Fruit fly (Drosophila melanogaster) whole organism, embryonic: ENCODE measurements around the gene PIG-L.

Experiments
- Asciz ChIP-seq: fragments of 200-800 bp; sonication (Bioruptor generic); optimal IDR thresholded peaks from 2 replicates; lab custom pipeline; 2017; ENCODE audit warnings: missing biosample characterization, mild to moderate bottlenecking, missing genetic modification characterization, missing genetic modification reagents
- B-H1 ChIP-seq: fragments of 200-800 bp; sonication (Bioruptor generic); IDR thresholded peaks from 3 replicates; pipeline ENCODE4 v1.3.6; 2022; ENCODE audit warnings: missing biosample characterization, missing genetic modification characterization
- Bdp1 ChIP-seq: fragments of 200-800 bp; sonication (Bioruptor generic); optimal IDR thresholded peaks from 3 replicates; lab custom pipeline; 2016; ENCODE audit warnings: missing biosample characterization, missing genetic modification characterization
- CG10147 ChIP-seq: fragments of 200-800 bp; sonication (Bioruptor generic); optimal IDR thresholded peaks from 2 replicates; lab custom pipeline; 2019; ENCODE audit warnings: missing biosample characterization, mild to moderate bottlenecking, missing genetic modification characterization, moderate library complexity
- CG10543 ChIP-seq: fragments of 200-800 bp; sonication (Bioruptor generic); optimal IDR thresholded peaks from 3 replicates; lab custom pipeline; 2017; ENCODE audit warnings: missing biosample characterization, mild to moderate bottlenecking, missing genetic modification characterization, moderate library complexity
- CG10959 ChIP-seq: fragments of 200-800 bp; sonication (Bioruptor generic); IDR thresholded peaks from 2 replicates; pipeline ENCODE4 v1.3.6; 2022; ENCODE audit warnings: missing biosample characterization, missing genetic modification characterization
- CG1233 ChIP-seq: fragments of 200-800 bp; sonication (Bioruptor generic); optimal IDR thresholded peaks from 4 replicates; lab custom pipeline; 2018; ENCODE audit warnings: missing biosample characterization, mild to moderate bottlenecking, missing genetic modification characterization
- CG13296 ChIP-seq: fragments of 200-800 bp; sonication (Bioruptor generic); optimal IDR thresholded peaks from 3 replicates; lab custom pipeline; 2018; ENCODE audit warnings: missing biosample characterization, mild to moderate bottlenecking, missing genetic modification characterization
- CG13894 ChIP-seq: fragments of 200-800 bp; sonication (Bioruptor generic); optimal IDR thresholded peaks from 3 replicates; lab custom pipeline; 2018; ENCODE audit warnings: missing biosample characterization, mild to moderate bottlenecking, missing genetic modification characterization, moderate library complexity
- CG16863 ChIP-seq: fragments of 200-800 bp; sonication (Bioruptor generic); optimal IDR thresholded peaks from 3 replicates; lab custom pipeline; 2016; ENCODE audit warnings: missing biosample characterization, missing genetic modification characterization
- CG2712 ChIP-seq: fragments of 200-800 bp; optimal IDR thresholded peaks from 3 replicates; lab custom pipeline; 2019; ENCODE audit warnings: missing biosample characterization, mild to moderate bottlenecking, missing genetic modification characterization, moderate library complexity
- CG30403 ChIP-seq: fragments of 200-800 bp; sonication (Bioruptor generic); optimal IDR thresholded peaks from 3 replicates; lab custom pipeline; 2016; ENCODE audit warnings: missing biosample characterization, missing genetic modification characterization
- CG30431 ChIP-seq: fragments of 200-800 bp; sonication (Bioruptor generic); optimal IDR thresholded peaks from 2 replicates; lab custom pipeline; 2017; ENCODE audit warnings: missing biosample characterization, missing genetic modification characterization
- CG4282 ChIP-seq: fragments of 200-800 bp; sonication (Bioruptor generic); optimal IDR thresholded peaks from 2 replicates; lab custom pipeline; 2016; ENCODE audit warnings: missing biosample characterization, missing genetic modification characterization
- CG4404 ChIP-seq: fragments of 200-800 bp; sonication (Bioruptor generic); IDR thresholded peaks from 2 replicates; pipeline ENCODE4 v1.3.6; 2022; ENCODE audit warnings: missing biosample characterization, missing genetic modification characterization
- CG8944 ChIP-seq: fragments of 200-800 bp; sonication (Bioruptor generic); optimal IDR thresholded peaks from 3 replicates; lab custom pipeline; 2016; ENCODE audit warnings: missing biosample characterization, missing genetic modification characterization
- CHES-1-like ChIP-seq: fragments of 200-800 bp; sonication (Bioruptor generic); optimal IDR thresholded peaks from 2 replicates; lab custom pipeline; 2016; ENCODE audit warnings: missing biosample characterization, missing genetic modification characterization
- D19B ChIP-seq: fragments of 200-800 bp; sonication (Bioruptor generic); optimal IDR thresholded peaks from 2 replicates; lab custom pipeline; 2017; ENCODE audit warnings: missing biosample characterization, mild to moderate bottlenecking, missing genetic modification characterization
- Doc3 ChIP-seq: fragments of 200-800 bp; sonication (Bioruptor generic); IDR thresholded peaks from 3 replicates; pipeline ENCODE4 v1.3.6; 2022; ENCODE audit warnings: missing biosample characterization, missing genetic modification characterization; ENCODE audit not compliant: partially characterized antibody
- HHEX ChIP-seq: fragments of 200-800 bp; sonication (Bioruptor generic); optimal IDR thresholded peaks from 3 replicates; lab custom pipeline; 2017; ENCODE audit warnings: missing biosample characterization, mild to moderate bottlenecking, missing genetic modification characterization, missing genetic modification reagents
- Hmr ChIP-seq: fragments of 200-800 bp; sonication (Bioruptor generic); optimal IDR thresholded peaks from 3 replicates; lab custom pipeline; 2017; ENCODE audit warnings: mild to moderate bottlenecking, missing biosample characterization, missing genetic modification reagents, missing genetic modification characterization
- Hmx ChIP-seq: fragments of 200-800 bp; sonication (Bioruptor generic); optimal IDR thresholded peaks from 2 replicates; lab custom pipeline; 2016; ENCODE audit warnings: missing biosample characterization, missing genetic modification characterization
- Kr ChIP-seq: fragments of 200-800 bp; sonication (Bioruptor generic); optimal IDR thresholded peaks from 2 replicates; lab custom pipeline; 2017; ENCODE audit warnings: missing biosample characterization, mild to moderate bottlenecking, missing genetic modification characterization
- Mes4 ChIP-seq: fragments of 200-800 bp; sonication (Bioruptor generic); optimal IDR thresholded peaks from 2 replicates; lab custom pipeline; 2016; ENCODE audit warnings: missing biosample characterization, missing genetic modification characterization
- Myb ChIP-seq: fragments of 200-800 bp; sonication (Bioruptor generic); optimal IDR thresholded peaks from 2 replicates; lab custom pipeline; 2016; ENCODE audit warnings: missing biosample characterization, missing genetic modification characterization
- Ptx1 ChIP-seq: fragments of 200-800 bp; sonication (Bioruptor generic); IDR thresholded peaks from 2 replicates; pipeline ENCODE4 v1.3.6; 2022; ENCODE audit warnings: missing biosample characterization, missing genetic modification characterization
- Side ChIP-seq: fragments of 200-800 bp; sonication (Bioruptor generic); optimal IDR thresholded peaks from 2 replicates; lab custom pipeline; 2016; ENCODE audit warnings: missing biosample characterization, missing genetic modification characterization
- Sox100B ChIP-seq: fragments of 200-800 bp; sonication (Bioruptor generic); optimal IDR thresholded peaks from 3 replicates; lab custom pipeline; 2018; ENCODE audit warnings: missing biosample characterization, mild to moderate bottlenecking, missing genetic modification characterization
- aop ChIP-seq: fragments of 200-800 bp; sonication (Bioruptor generic); IDR thresholded peaks from 2 replicates; pipeline ENCODE4 v1.3.6; 2022; ENCODE audit warnings: missing biosample characterization, missing genetic modification characterization
- br ChIP-seq: fragments of >200 bp; optimal IDR thresholded peaks from 2 replicates; lab custom pipeline; 2017
- btn ChIP-seq: fragments of 200-800 bp; sonication (Bioruptor generic); optimal IDR thresholded peaks from 2 replicates; lab custom pipeline; 2016; ENCODE audit warnings: missing biosample characterization, missing genetic modification characterization
- caup ChIP-seq: fragments of 200-800 bp; sonication (Bioruptor generic); optimal IDR thresholded peaks from 3 replicates; lab custom pipeline; 2017; ENCODE audit warnings: missing biosample characterization, mild to moderate bottlenecking, missing genetic modification characterization, moderate library complexity; ENCODE audit not compliant: severe bottlenecking
- cg ChIP-seq: fragments of 200-800 bp; sonication (Bioruptor generic); optimal IDR thresholded peaks from 3 replicates; lab custom pipeline; 2019; ENCODE audit warnings: missing biosample characterization, mild to moderate bottlenecking, missing genetic modification characterization, moderate library complexity
- croc ChIP-seq: fragments of 200-800 bp; sonication (Bioruptor generic); conservative IDR thresholded peaks from 3 replicates; pipeline ENCODE4 v1.3.6; 2022; ENCODE audit warnings: missing biosample characterization, missing genetic modification characterization
- dysf ChIP-seq: fragments of 200-800 bp; sonication (Bioruptor generic); IDR thresholded peaks from 3 replicates; pipeline ENCODE4 v1.3.6; 2022; ENCODE audit warnings: missing biosample characterization, missing genetic modification characterization
- esg ChIP-seq: fragments of 200-800 bp; sonication (Bioruptor generic); conservative IDR thresholded peaks from 2 replicates; pipeline ENCODE4 v1.3.6; 2022; ENCODE audit warnings: missing biosample characterization, missing genetic modification characterization
- ewg ChIP-seq: fragments of 200-800 bp; sonication (Bioruptor generic); optimal IDR thresholded peaks from 3 replicates; lab custom pipeline; 2017; ENCODE audit warnings: mild to moderate bottlenecking, missing biosample characterization, missing genetic modification reagents, missing genetic modification characterization
- fd64A ChIP-seq: fragments of 200-800 bp; sonication (Bioruptor generic); optimal IDR thresholded peaks from 3 replicates; lab custom pipeline; 2018; ENCODE audit warnings: missing biosample characterization, mild to moderate bottlenecking, missing genetic modification characterization
- fru ChIP-seq: fragments of >200 bp; optimal IDR thresholded peaks from 2 replicates; lab custom pipeline; 2017
- gem ChIP-seq: fragments of 200-800 bp; sonication (Bioruptor generic); optimal IDR thresholded peaks from 2 replicates; lab custom pipeline; 2019; ENCODE audit warnings: missing biosample characterization, mild to moderate bottlenecking, missing genetic modification characterization, moderate library complexity
- ham ChIP-seq: fragments of 200-800 bp; sonication (Bioruptor generic); IDR thresholded peaks from 2 replicates; pipeline ENCODE4 v1.3.6; 2022; ENCODE audit warnings: missing biosample characterization, missing genetic modification characterization
- lov ChIP-seq, 2 experiments: fragments of 200-800 bp in 1 of 2; fragments of >200 bp in 1 of 2; sonication (Bioruptor generic) in 1 of 2; IDR thresholded peaks in 1 of 2; optimal IDR thresholded peaks in 1 of 2; 2 replicates in 1 of 2; 3 replicates in 1 of 2; pipeline versions ENCODE4 v1.3.6 to Lab custom; 2017 to 2022; ENCODE audit warnings: missing biosample characterization in 1 of 2, missing genetic modification characterization in 1 of 2
- nerfin-1 ChIP-seq: fragments of 200-800 bp; sonication (Bioruptor generic); optimal IDR thresholded peaks from 3 replicates; lab custom pipeline; 2019; ENCODE audit warnings: missing biosample characterization, mild to moderate bottlenecking, missing genetic modification characterization, moderate library complexity
- p53 ChIP-seq: fragments of 200-800 bp; sonication (Bioruptor generic); optimal IDR thresholded peaks from 2 replicates; lab custom pipeline; 2016; ENCODE audit warnings: missing biosample characterization, missing genetic modification characterization
- schlank ChIP-seq: fragments of 200-800 bp; sonication (Bioruptor generic); optimal IDR thresholded peaks from 2 replicates; lab custom pipeline; 2018; ENCODE audit warnings: missing biosample characterization, mild to moderate bottlenecking, missing genetic modification characterization
- slbo ChIP-seq: fragments of 200-800 bp; sonication (Bioruptor generic); IDR thresholded peaks from 2 replicates; pipeline ENCODE4 v1.3.6; 2022; ENCODE audit warnings: missing biosample characterization, missing genetic modification characterization
- tin ChIP-seq: fragments of 200-800 bp; sonication (Bioruptor generic); optimal IDR thresholded peaks from 3 replicates; lab custom pipeline; 2016; ENCODE audit warnings: missing biosample characterization, missing genetic modification characterization
- twi ChIP-seq: fragments of 200-800 bp; optimal IDR thresholded peaks from 2 replicates; lab custom pipeline; 2019; ENCODE audit warnings: missing biosample characterization, mild to moderate bottlenecking, missing genetic modification characterization, moderate library complexity
- tx ChIP-seq: fragments of 200-800 bp; sonication (Bioruptor generic); optimal IDR thresholded peaks from 2 replicates; lab custom pipeline; 2016; ENCODE audit warnings: missing biosample characterization, missing genetic modification characterization
- unpg ChIP-seq: fragments of 200-800 bp; sonication (Bioruptor generic); optimal IDR thresholded peaks from 3 replicates; lab custom pipeline; 2018; ENCODE audit warnings: missing biosample characterization, mild to moderate bottlenecking, missing genetic modification characterization, moderate library complexity
- zen ChIP-seq: fragments of 200-800 bp; sonication (Bioruptor generic); optimal IDR thresholded peaks from 3 replicates; lab custom pipeline; 2018; ENCODE audit warnings: missing biosample characterization, mild to moderate bottlenecking, missing genetic modification characterization, moderate library complexity

Gene PIG-L

DNA sequence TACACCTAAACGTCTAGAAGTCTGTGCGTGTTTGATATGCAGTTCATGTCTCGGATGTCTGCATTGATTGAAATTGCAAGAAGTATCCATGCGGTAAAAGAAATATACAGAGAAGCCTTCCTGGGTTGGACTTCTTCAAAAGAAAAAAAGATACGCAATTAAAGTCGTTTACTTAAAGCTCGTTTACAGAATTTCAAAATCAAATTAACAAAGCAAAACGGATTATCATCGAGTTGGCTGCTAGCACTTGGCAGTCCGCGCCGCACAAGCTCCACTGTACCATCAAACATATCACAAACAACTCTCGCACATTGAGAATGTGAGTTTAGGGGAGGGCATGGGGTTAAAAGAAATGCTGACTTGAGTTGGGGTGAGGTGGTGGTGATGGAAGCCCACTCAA is 22.7 kb downstream of the PIG-L start (continued):
- TF ChIP-seq CG1233 (GFP tag; lab: Kevin White, UChicago): peak; percentile 20
- peak; percentile 36 for TF ChIP-seq tx (GFP tag; lab: Kevin White, UChicago)
- no peak for TF ChIP-seq p53 (GFP tag; lab: Kevin White, UChicago)
- no peak for TF ChIP-seq fru
- TF ChIP-seq ewg (GFP tag; lab: Kevin White, UChicago): peak; percentile 67
- peak; percentile 77 for TF ChIP-seq CG30403
- TF ChIP-seq CG4282 (GFP tag; lab: Kevin White, UChicago): peak; percentile 7
- TF ChIP-seq zen (tag; lab: Kevin White, UChicago): peak; percentile 57
- peak; percentile 69 for TF ChIP-seq esg (GFP tag; lab: Robert Waterston, UW)
- TF ChIP-seq br (lab: Kevin White, UChicago): no peak
- peak; percentile 60 for TF ChIP-seq Sox100B (GFP tag; lab: Kevin White, UChicago)
- peak; percentile 74 for TF ChIP-seq Side
- TF ChIP-seq CHES-1-like (GFP tag; lab: Kevin White, UChicago): peak; percentile 71
- TF ChIP-seq slbo (GFP tag; lab: Robert Waterston, UW): peak; percentile 66
- no peak for TF ChIP-seq Doc3 (GFP tag; lab: Robert Waterston, UW)
- TF ChIP-seq lov (optimal IDR thresholded peaks at IDR 0.05; lab: Kevin White, UChicago): no peak
- peak; percentile 84 for TF ChIP-seq lov (GFP tag; IDR thresholded peaks at IDR 0.05; lab: Robert Waterston, UW)
- peak; percentile 80 for TF ChIP-seq CG16863 (GFP tag; lab: Kevin White, UChicago)
- TF ChIP-seq CG13296 (GFP tag; lab: Kevin White, UChicago): no peak
- TF ChIP-seq D19B (GFP tag; lab: Kevin White, UChicago): no peak
- TF ChIP-seq CG30431 (GFP tag; lab: Kevin White, UChicago): peak; percentile 75
- peak; percentile 87 for TF ChIP-seq tin
- TF ChIP-seq Asciz (GFP tag; lab: Kevin White, UChicago): peak; percentile 72
- TF ChIP-seq unpg (GFP tag; lab: Kevin White, UChicago): peak; percentile 81
- TF ChIP-seq Ptx1 (GFP tag; lab: Robert Waterston, UW): peak; percentile 74
- TF ChIP-seq CG13894: no peak
- peak; percentile 19 for TF ChIP-seq Hmr
- TF ChIP-seq nerfin-1: peak; percentile 65
- TF ChIP-seq gem (tag; lab: Kevin White, UChicago): peak; percentile 85
- TF ChIP-seq cg (GFP tag; lab: Kevin White, UChicago): no peak
- no peak for TF ChIP-seq Hmx
- TF ChIP-seq croc (GFP tag; lab: Robert Waterston, UW): peak; percentile 75
- peak; percentile 52 for TF ChIP-seq CG10147 (GFP tag; lab: Kevin White, UChicago)
- peak; percentile 76 for TF ChIP-seq CG8944 (GFP tag; lab: Kevin White, UChicago)
- TF ChIP-seq ham: no peak
- TF ChIP-seq CG10543: no peak
- peak; percentile 49 for TF ChIP-seq Myb (GFP tag; lab: Kevin White, UChicago)
- peak; percentile 74 for TF ChIP-seq CG4404 (GFP tag; lab: Robert Waterston, UW)
- TF ChIP-seq caup (GFP tag; lab: Kevin White, UChicago): no peak
- no peak for TF ChIP-seq schlank (tag; lab: Kevin White, UChicago)
- TF ChIP-seq B-H1 (GFP tag; lab: Robert Waterston, UW): peak; percentile 66
- TF ChIP-seq fd64A (GFP tag; lab: Kevin White, UChicago): peak; percentile 74
- TF ChIP-seq CG10959: peak; percentile 83
- peak; percentile 72 for TF ChIP-seq dysf (GFP tag; lab: Robert Waterston, UW)
- TF ChIP-seq HHEX (GFP tag; lab: Kevin White, UChicago): peak; percentile 47
- peak; percentile 87 for TF ChIP-seq CG2712 (tag; lab: Kevin White, UChicago)
- TF ChIP-seq Mes4 (GFP tag; lab: Kevin White, UChicago): peak; percentile 67
- 0 out of 2 replicates have a peak, but pooled peaks have one; percentile 32 for TF ChIP-seq aop
- TF ChIP-seq btn (GFP tag; lab: Kevin White, UChicago): peak; percentile 64
- TF ChIP-seq twi (tag; lab: Kevin White, UChicago): peak; percentile 14
- peak; percentile 53 for TF ChIP-seq Bdp1 (GFP tag; lab: Kevin White, UChicago)
- TF ChIP-seq Kr (GFP tag; lab: Kevin White, UChicago): no peak
